Worm (Caenorhabditis elegans) whole organism, young adult: ENCODE measurements around the gene Y54G2A.16.
A peak's percentile ranks its signal among the peaks of the same experiment; 100 is the strongest.

Source experiments
- B0261.1 ChIP-seq: sonication (generic microtip); optimal IDR thresholded peaks from 2 replicates; lab custom pipeline; 2016; ENCODE audit warnings: mild to moderate bottlenecking, missing genetic modification characterization, moderate library complexity, missing compliant biosample characterization
- C06A6.2 ChIP-seq: fragments of 200-800 bp; sonication (Bioruptor generic); conservative IDR thresholded peaks from 2 replicates; pipeline ENCODE4 v1.3.6; 2022; ENCODE audit warnings: missing genetic modification characterization, missing compliant biosample characterization
- C17E4.6 ChIP-seq: fragments of 200-800 bp; sonication (Bioruptor generic); IDR thresholded peaks from 2 replicates; pipeline ENCODE4 v1.3.6; 2022; ENCODE audit warnings: missing genetic modification reagents, missing genetic modification characterization, missing compliant biosample characterization
- D2030.7 ChIP-seq: fragments of 200-800 bp; sonication (Bioruptor generic); IDR thresholded peaks from 2 replicates; pipeline ENCODE4 v1.3.6; 2022; ENCODE audit warnings: missing genetic modification reagents, missing genetic modification characterization, missing compliant biosample characterization
- F22D6.2 ChIP-seq: sonication (generic microtip); optimal IDR thresholded peaks from 2 replicates; lab custom pipeline; 2016; ENCODE audit warnings: mild to moderate bottlenecking, missing genetic modification characterization, missing compliant biosample characterization
- F37B4.10 ChIP-seq: fragments of 200-800 bp; sonication (Bioruptor generic); IDR thresholded peaks from 2 replicates; pipeline ENCODE4 v1.3.6; 2022; ENCODE audit warnings: missing genetic modification characterization, missing compliant biosample characterization
- F39B2.1 ChIP-seq: fragments of 200-800 bp; sonication (Bioruptor generic); IDR thresholded peaks from 2 replicates; pipeline ENCODE4 v1.3.6; 2022; ENCODE audit warnings: missing genetic modification reagents, missing genetic modification characterization, missing compliant biosample characterization
- F49E8.2 ChIP-seq: sonication (generic microtip); optimal IDR thresholded peaks from 3 replicates; lab custom pipeline; 2017; ENCODE audit warnings: missing genetic modification characterization, mild to moderate bottlenecking, missing compliant biosample characterization, antibody characterized with exemption, moderate library complexity; ENCODE audit not compliant: insufficient read depth
- F52B5.7 ChIP-seq: sonication (generic microtip); optimal IDR thresholded peaks from 2 replicates; lab custom pipeline; 2016; ENCODE audit warnings: mild to moderate bottlenecking, missing genetic modification characterization, missing compliant biosample characterization
- F55B11.4 ChIP-seq: sonication (generic microtip); optimal IDR thresholded peaks from 2 replicates; lab custom pipeline; 2016; ENCODE audit warnings: missing compliant biosample characterization, missing genetic modification characterization, borderline replicate concordance; ENCODE audit not compliant: insufficient read depth
- K11D2.4 ChIP-seq: fragments of 200-800 bp; sonication (Bioruptor generic); IDR thresholded peaks from 2 replicates; pipeline ENCODE4 v1.3.6; 2022; ENCODE audit warnings: missing genetic modification reagents, missing genetic modification characterization, missing compliant biosample characterization
- K12H6.12 ChIP-seq: fragments of 200-800 bp; sonication (Bioruptor generic); optimal IDR thresholded peaks from 2 replicates; lab custom pipeline; 2018; ENCODE audit warnings: mild to moderate bottlenecking, missing genetic modification characterization, missing compliant biosample characterization
- Y56A3A.18 ChIP-seq: fragments of 200-800 bp; sonication (Bioruptor generic); IDR thresholded peaks from 2 replicates; pipeline ENCODE4 v1.3.6; 2022; ENCODE audit warnings: missing genetic modification reagents, missing genetic modification characterization, missing compliant biosample characterization
- Y79H2A.3 ChIP-seq: fragments of 200-800 bp; sonication (Bioruptor generic); conservative IDR thresholded peaks from 2 replicates; pipeline ENCODE4 v1.3.6; 2022; ENCODE audit warnings: missing genetic modification reagents, missing genetic modification characterization, missing compliant biosample characterization
- Y95B8A.8 ChIP-seq: fragments of 200-800 bp; sonication (Bioruptor generic); IDR thresholded peaks from 2 replicates; pipeline ENCODE4 v1.3.6; 2022; ENCODE audit warnings: missing genetic modification reagents, missing genetic modification characterization, missing compliant biosample characterization
- aptf-3 ChIP-seq: fragments of 200-800 bp; sonication (Bioruptor generic); IDR thresholded peaks from 2 replicates; pipeline ENCODE4 v1.3.6; 2022; ENCODE audit warnings: missing genetic modification characterization, missing compliant biosample characterization
- attf-5 ChIP-seq: fragments of 200-800 bp; sonication (Bioruptor generic); optimal IDR thresholded peaks from 2 replicates; lab custom pipeline; 2018; ENCODE audit warnings: mild to moderate bottlenecking, missing genetic modification characterization, missing compliant biosample characterization
- bed-1 ChIP-seq: fragments of 200-800 bp; sonication (Bioruptor generic); IDR thresholded peaks from 2 replicates; pipeline ENCODE4 v1.3.6; 2022; ENCODE audit warnings: missing genetic modification reagents, missing genetic modification characterization, missing compliant biosample characterization
- cebp-2 ChIP-seq: fragments of 200-800 bp; sonication (Bioruptor generic); IDR thresholded peaks from 2 replicates; pipeline ENCODE4 v1.3.6; 2022; ENCODE audit warnings: missing genetic modification characterization, missing compliant biosample characterization
- ceh-58 ChIP-seq: fragments of 200-800 bp; sonication (Bioruptor generic); IDR thresholded peaks from 2 replicates; pipeline ENCODE4 v1.3.6; 2022; ENCODE audit warnings: missing genetic modification characterization, missing compliant biosample characterization
- dpl-1 ChIP-seq: fragments of 150-350 bp; optimal IDR thresholded peaks from 2 replicates; lab custom pipeline; 2014; ENCODE audit warnings: missing biosample characterization, missing genetic modification reagents, missing genetic modification characterization
- efl-1 ChIP-seq: fragments of 150-350 bp; optimal IDR thresholded peaks from 2 replicates; lab custom pipeline; 2014; ENCODE audit warnings: missing biosample characterization, missing genetic modification reagents, missing genetic modification characterization
- egl-18 ChIP-seq: fragments of 200-800 bp; sonication (Bioruptor generic); IDR thresholded peaks from 2 replicates; pipeline ENCODE4 v1.3.6; 2022; ENCODE audit warnings: missing genetic modification reagents, missing genetic modification characterization, missing compliant biosample characterization
- egl-44 ChIP-seq: fragments of 200-800 bp; sonication (Bioruptor generic); IDR thresholded peaks from 2 replicates; pipeline ENCODE4 v1.3.6; 2022; ENCODE audit warnings: missing genetic modification reagents, missing genetic modification characterization, missing compliant biosample characterization
- egrh-3 ChIP-seq: fragments of 200-800 bp; sonication (Bioruptor generic); IDR thresholded peaks from 2 replicates; pipeline ENCODE4 v1.3.6; 2022; ENCODE audit warnings: missing genetic modification reagents, missing genetic modification characterization, missing compliant biosample characterization
- ekl-4 ChIP-seq: fragments of 200-800 bp; sonication (Bioruptor generic); IDR thresholded peaks from 2 replicates; pipeline ENCODE4 v1.3.6; 2022; ENCODE audit warnings: missing genetic modification reagents, missing genetic modification characterization, missing compliant biosample characterization
- fkh-3 ChIP-seq: sonication (generic microtip); optimal IDR thresholded peaks from 2 replicates; lab custom pipeline; 2016; ENCODE audit warnings: mild to moderate bottlenecking, missing genetic modification characterization, missing compliant biosample characterization
- hlh-12 ChIP-seq: sonication (generic microtip); optimal IDR thresholded peaks from 2 replicates; lab custom pipeline; 2016; ENCODE audit warnings: missing genetic modification characterization, missing compliant biosample characterization
- hmg-20 ChIP-seq: fragments of 200-800 bp; sonication (Bioruptor generic); IDR thresholded peaks from 2 replicates; pipeline ENCODE4 v1.3.6; 2022; ENCODE audit warnings: missing genetic modification reagents, missing genetic modification characterization, missing compliant biosample characterization
- hrde-1 ChIP-seq: sonication (generic microtip); optimal IDR thresholded peaks from 2 replicates; lab custom pipeline; 2016; ENCODE audit warnings: missing genetic modification characterization, mild to moderate bottlenecking, missing compliant biosample characterization, moderate library complexity, missing genotype, missing genetic modification reagents, borderline replicate concordance
- lag-1 ChIP-seq: fragments of 200-800 bp; sonication (Bioruptor generic); IDR thresholded peaks from 2 replicates; pipeline ENCODE4 v1.3.6; 2022; ENCODE audit warnings: missing genetic modification reagents, missing genetic modification characterization, missing compliant biosample characterization
- let-526 ChIP-seq: fragments of 200-800 bp; sonication (Bioruptor generic); IDR thresholded peaks from 2 replicates; pipeline ENCODE4 v1.3.6; 2022; ENCODE audit warnings: missing genetic modification reagents, missing genetic modification characterization, missing compliant biosample characterization
- let-607 ChIP-seq, 2 experiments: fragments of 200-800 bp in 1 of 2; sonication (Bioruptor generic) in 1 of 2; sonication (generic microtip) in 1 of 2; optimal IDR thresholded peaks; 2 replicates each; lab custom pipeline; 2016 to 2018; ENCODE audit warnings: mild to moderate bottlenecking in 2 of 2, missing compliant biosample characterization in 2 of 2, missing genetic modification characterization in 2 of 2, moderate library complexity in 2 of 2, missing genotype in 1 of 2
- lin-26 ChIP-seq: fragments of 200-800 bp; sonication (Bioruptor generic); IDR thresholded peaks from 2 replicates; pipeline ENCODE4 v1.3.6; 2022; ENCODE audit warnings: missing genetic modification reagents, missing genetic modification characterization, missing compliant biosample characterization
- lir-1 ChIP-seq: fragments of 200-800 bp; sonication (Bioruptor generic); conservative IDR thresholded peaks from 2 replicates; pipeline ENCODE4 v1.3.6; 2022; ENCODE audit warnings: missing genetic modification reagents, missing genetic modification characterization, missing compliant biosample characterization
- madf-10 ChIP-seq: sonication (generic microtip); optimal IDR thresholded peaks from 2 replicates; lab custom pipeline; 2016; ENCODE audit warnings: mild to moderate bottlenecking, missing genetic modification characterization, missing compliant biosample characterization
- madf-6 ChIP-seq: fragments of 200-800 bp; sonication (Bioruptor generic); IDR thresholded peaks from 2 replicates; pipeline ENCODE4 v1.3.6; 2022; ENCODE audit warnings: missing genetic modification reagents, missing genetic modification characterization, missing compliant biosample characterization
- madf-8 ChIP-seq: fragments of 200-800 bp; sonication (Bioruptor generic); conservative IDR thresholded peaks from 2 replicates; pipeline ENCODE4 v1.3.6; 2022; ENCODE audit warnings: missing genetic modification reagents, missing genetic modification characterization, missing compliant biosample characterization
- mcd-1 ChIP-seq: fragments of 200-800 bp; sonication (Bioruptor generic); IDR thresholded peaks from 2 replicates; pipeline ENCODE4 v1.3.6; 2022; ENCODE audit warnings: missing genetic modification reagents, missing genetic modification characterization, missing compliant biosample characterization
- mel-28 ChIP-seq: sonication (generic microtip); optimal IDR thresholded peaks from 2 replicates; lab custom pipeline; 2016; ENCODE audit warnings: borderline replicate concordance, mild to moderate bottlenecking, missing genetic modification characterization, missing compliant biosample characterization
- nfya-1 ChIP-seq: sonication (generic microtip); optimal IDR thresholded peaks from 2 replicates; lab custom pipeline; 2017; ENCODE audit warnings: antibody characterized with exemption, missing compliant biosample characterization, missing genetic modification characterization, borderline replicate concordance; ENCODE audit not compliant: insufficient read depth
- nfyb-1 ChIP-seq: fragments of 200-800 bp; sonication (Bioruptor generic); IDR thresholded peaks from 2 replicates; pipeline ENCODE4 v1.3.6; 2022; ENCODE audit warnings: missing genetic modification reagents, missing genetic modification characterization, missing compliant biosample characterization
- nhr-179 ChIP-seq: sonication (generic microtip); optimal IDR thresholded peaks from 2 replicates; lab custom pipeline; 2016; ENCODE audit warnings: mild to moderate bottlenecking, missing genetic modification characterization, missing compliant biosample characterization
- pbrm-1 ChIP-seq: fragments of 200-800 bp; sonication (Bioruptor generic); IDR thresholded peaks from 2 replicates; pipeline ENCODE4 v1.3.6; 2022; ENCODE audit warnings: missing genetic modification reagents, missing genetic modification characterization, missing compliant biosample characterization
- rec-8 ChIP-seq, 2 experiments: sonication (generic microtip); optimal IDR thresholded peaks; 2 replicates each; lab custom pipeline; 2016; ENCODE audit warnings: mild to moderate bottlenecking in 2 of 2, missing genetic modification characterization in 2 of 2, missing genetic modification reagents in 2 of 2, missing genotype in 2 of 2, missing biosample characterization in 1 of 2, missing compliant biosample characterization in 1 of 2, moderate library complexity in 1 of 2
- tbx-9 ChIP-seq: sonication (generic microtip); optimal IDR thresholded peaks from 2 replicates; lab custom pipeline; 2016; ENCODE audit warnings: borderline replicate concordance, missing genetic modification characterization, inconsistent platforms, missing compliant biosample characterization
- ztf-22 ChIP-seq: fragments of 200-800 bp; sonication (Bioruptor generic); optimal IDR thresholded peaks from 2 replicates; lab custom pipeline; 2018; ENCODE audit warnings: mild to moderate bottlenecking, missing genetic modification characterization, moderate library complexity, missing compliant biosample characterization
- ztf-6 ChIP-seq: fragments of 200-800 bp; sonication (Bioruptor generic); IDR thresholded peaks from 2 replicates; pipeline ENCODE4 v1.3.6; 2022; ENCODE audit warnings: missing genetic modification reagents, missing genetic modification characterization, missing compliant biosample characterization

Y54G2A.16 gene

DNA sequence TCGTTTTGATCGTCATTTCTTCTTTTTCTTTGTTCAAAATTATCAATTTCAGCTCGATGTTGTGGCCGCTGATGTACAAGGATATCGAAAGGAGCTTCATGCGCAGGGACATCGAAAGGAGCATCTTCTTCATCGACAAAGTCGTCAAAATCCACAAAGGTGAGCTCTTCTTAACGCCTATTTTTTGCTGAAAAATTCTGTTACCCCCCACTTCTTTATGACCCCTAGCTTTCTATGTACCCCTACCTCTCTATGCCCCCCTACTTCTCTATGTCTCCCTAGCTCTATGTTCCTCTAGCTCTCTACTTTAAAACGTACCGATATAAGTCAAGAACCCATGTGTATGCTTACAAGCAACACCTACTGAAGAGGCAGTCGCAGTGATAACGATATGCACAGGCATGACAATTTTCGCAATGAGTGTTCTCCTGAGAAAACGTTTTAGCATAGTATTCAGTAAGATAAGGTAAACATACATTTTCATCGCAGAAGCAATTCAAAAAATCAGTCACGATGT lies 33.1 kb upstream of the Y54G2A.16 start, which contains the start of gene Y54G2A.36 (continued):
- TF ChIP-seq F52B5.7 (no peak), egl-44 (GFP tag; lab: Robert Waterston, UW) (no peak), lag-1 (GFP tag; lab: Robert Waterston, UW) (no peak), F49E8.2 (tag; lab: Kevin White, UChicago) (peak; percentile 35), hrde-1 (no peak), C06A6.2 (GFP tag; lab: Robert Waterston, UW) (no peak), hmg-20 (no peak), ztf-22 (no peak), mcd-1 (GFP tag; lab: Robert Waterston, UW) (no peak), K12H6.12 (tag; lab: Kevin White, UChicago) (no peak), rec-8 (tag; optimal IDR thresholded peaks at IDR 0.05; lab: Kevin White, UChicago) (no peak), C17E4.6 (GFP tag; lab: Robert Waterston, UW) (0 out of 2 replicates have a peak, but pooled peaks have one; percentile 26), B0261.1 (tag; lab: Kevin White, UChicago) (no peak), mel-28 (tag; lab: Kevin White, UChicago) (no peak), nfya-1 (tag; lab: Kevin White, UChicago) (no peak), dpl-1 (no peak), F55B11.4 (tag; lab: Kevin White, UChicago) (no peak), cebp-2 (no peak), pbrm-1 (GFP tag; lab: Robert Waterston, UW) (no peak), ceh-58 (GFP tag; lab: Robert Waterston, UW) (no peak), tbx-9 (tag; lab: Kevin White, UChicago) (no peak), nhr-179 (tag; lab: Kevin White, UChicago) (no peak), attf-5 (GFP tag; lab: Kevin White, UChicago) (no peak), madf-8 (GFP tag; lab: Robert Waterston, UW) (no peak), K11D2.4 (GFP tag; lab: Robert Waterston, UW) (no peak), ztf-6 (no peak), Y95B8A.8 (no peak; the same call in 1 of the 2 replicates), lir-1 (GFP tag; lab: Robert Waterston, UW) (no peak), egrh-3 (GFP tag; lab: Robert Waterston, UW) (no peak), let-526 (GFP tag; lab: Robert Waterston, UW) (no peak), let-607 (tag; optimal IDR thresholded peaks at IDR 0.05; lab: Kevin White, UChicago) (no peak), F39B2.1 (GFP tag; lab: Robert Waterston, UW) (no peak), efl-1 (GFP tag; lab: Kevin White, UChicago) (no peak), F22D6.2 (tag; lab: Kevin White, UChicago) (no peak), F37B4.10 (no peak), madf-10 (no peak), madf-6 (peak; percentile 36; the same call in 1 of the 2 replicates), nfyb-1 (GFP tag; lab: Robert Waterston, UW) (no peak), D2030.7 (GFP tag; lab: Robert Waterston, UW) (0 out of 2 replicates have a peak, but pooled peaks have one; percentile 18), lin-26 (0 out of 2 replicates have a peak, but pooled peaks have one; percentile 13), aptf-3 (GFP tag; lab: Robert Waterston, UW) (no peak), ekl-4 (peak; percentile 41; the same call in 1 of the 2 replicates), bed-1 (no peak), Y56A3A.18 (GFP tag; lab: Robert Waterston, UW) (no peak), egl-18 (GFP tag; lab: Robert Waterston, UW) (no peak), Y79H2A.3 (GFP tag; lab: Robert Waterston, UW) (peak; percentile 95), fkh-3 (tag; lab: Kevin White, UChicago) (no peak), hlh-12 (tag; lab: Kevin White, UChicago) (no peak)
- TF ChIP-seq, all 124 proteins: peak for 12
